Worm (Caenorhabditis elegans) whole organism, L4 larva: ENCODE results near the gene sre-9.

ENCODE experiments used
- F26F4.8 ChIP-seq: fragments of 200-800 bp; sonication (Bioruptor generic); conservative IDR thresholded peaks from 2 replicates; pipeline ENCODE4 v1.3.6; 2022; ENCODE audit warnings: missing genetic modification characterization, missing compliant biosample characterization
- dve-1 ChIP-seq: sonication (generic microtip); optimal IDR thresholded peaks from 2 replicates; lab custom pipeline; 2017; ENCODE audit warnings: antibody characterized with exemption, mild to moderate bottlenecking, missing genetic modification characterization, missing compliant biosample characterization; ENCODE audit not compliant: insufficient read depth
- egl-27 ChIP-seq: sonication (generic microtip); optimal IDR thresholded peaks from 3 replicates; lab custom pipeline; 2017; ENCODE audit warnings: missing biosample characterization, missing genetic modification reagents, missing genetic modification characterization
- fkh-10 ChIP-seq: fragments of 150-350 bp; optimal IDR thresholded peaks from 2 replicates; lab custom pipeline; 2014; ENCODE audit warnings: missing biosample characterization, missing genetic modification reagents, missing genetic modification characterization
- jun-1 ChIP-seq: fragments of 150-350 bp; optimal IDR thresholded peaks from 2 replicates; lab custom pipeline; 2014; ENCODE audit warnings: missing biosample characterization, missing genetic modification reagents, missing genetic modification characterization
- mdl-1 ChIP-seq, 2 experiments: fragments of 150-350 bp in 1 of 2; sonication (generic microtip) in 1 of 2; optimal IDR thresholded peaks; 2 replicates each; lab custom pipeline; 2014 to 2017; ENCODE audit warnings: missing biosample characterization in 2 of 2, missing genetic modification characterization in 2 of 2
- nhr-41 ChIP-seq: fragments of 200-800 bp; sonication (Bioruptor generic); IDR thresholded peaks from 2 replicates; pipeline ENCODE4 v1.3.6; 2022; ENCODE audit warnings: missing genetic modification reagents, missing genetic modification characterization, missing compliant biosample characterization
- nhr-48 ChIP-seq: sonication (generic microtip); optimal IDR thresholded peaks from 2 replicates; lab custom pipeline; 2016; ENCODE audit warnings: mild to moderate bottlenecking, missing genetic modification characterization, missing compliant biosample characterization
- pha-4 ChIP-seq, 2 experiments: fragments of 150-350 bp in 1 of 2; fragments of 200-800 bp in 1 of 2; sonication (Bioruptor generic) in 1 of 2; IDR thresholded peaks in 1 of 2; optimal IDR thresholded peaks in 1 of 2; 2 replicates each; pipeline versions ENCODE4 v1.3.6 to Lab custom; 2014 to 2022; ENCODE audit warnings: missing genetic modification characterization in 2 of 2, missing genetic modification reagents in 2 of 2, missing biosample characterization in 1 of 2, missing compliant biosample characterization in 1 of 2
- skn-1 ChIP-seq: fragments of 150-350 bp; optimal IDR thresholded peaks from 2 replicates; lab custom pipeline; 2014; ENCODE audit warnings: missing biosample characterization, missing genetic modification characterization
- zag-1 ChIP-seq: fragments of 150-350 bp; optimal IDR thresholded peaks from 2 replicates; lab custom pipeline; 2014; ENCODE audit warnings: missing biosample characterization, missing genetic modification characterization

- TF ChIP-seq mdl-1 (tag; optimal IDR thresholded peaks at IDR 0.05; lab: Kevin White, UChicago) (no peak), egl-27 (tag; lab: Kevin White, UChicago) (no peak), jun-1 (tag; lab: Kevin White, UChicago) (no peak), pha-4 (GFP tag; IDR thresholded peaks at IDR 0.05; lab: Robert Waterston, UW) (no peak), pha-4 (tag; optimal IDR thresholded peaks at IDR 0.05; lab: Kevin White, UChicago) (no peak), skn-1 (tag; lab: Kevin White, UChicago) (no peak), dve-1 (tag; lab: Kevin White, UChicago) (no peak), nhr-48 (no peak), fkh-10 (GFP tag; lab: Kevin White, UChicago) (no peak), F26F4.8 (GFP tag; lab: Robert Waterston, UW) (no peak), zag-1 (tag; lab: Kevin White, UChicago) (no peak), nhr-41 (GFP tag; lab: Robert Waterston, UW) (no peak)
Measured at ce11 chrV:3922547-3922946, 27.8 kb downstream of the sre-9 start.
